Worm (Caenorhabditis elegans): Measurements from ENCODE around the gene atg-18.
A peak's percentile ranks its signal among the peaks of the same experiment; 100 is the strongest.

ce11 chrV:8609776-8610529, 21.2 kb downstream of the atg-18 start:
- TF ChIP-seq sea-1 (GFP tag; conservative IDR thresholded peaks at IDR 0.05) (no peak), ama-1 (optimal IDR thresholded peaks at IDR 0.05) (no peak), flt-1 (GFP tag; IDR thresholded peaks at IDR 0.05) (no peak), B0310.2 (tag; optimal IDR thresholded peaks at IDR 0.05) (peak; percentile 28), aly-1 (tag; optimal IDR thresholded peaks at IDR 0.05) (peak; percentile 18), hmbx-1 (tag; optimal IDR thresholded peaks at IDR 0.05) (no peak)

All from whole organism, early embryonic.